Worm (Caenorhabditis elegans) whole organism, L1 larva: ENCODE measurements around the gene sox-2.

ENCODE experiments used
- C04F5.9 ChIP-seq: sonication (generic microtip); optimal IDR thresholded peaks from 2 replicates; lab custom pipeline; 2016; ENCODE audit warnings: missing genetic modification characterization, missing compliant biosample characterization
- C16A3.4 ChIP-seq: fragments of 150-350 bp; optimal IDR thresholded peaks from 2 replicates; lab custom pipeline; 2014; ENCODE audit warnings: missing biosample characterization, missing genetic modification characterization
- Y116A8C.19 ChIP-seq: sonication (generic microtip); optimal IDR thresholded peaks from 2 replicates; lab custom pipeline; 2016; ENCODE audit warnings: missing compliant biosample characterization, missing genetic modification characterization, borderline replicate concordance
- ceh-8 ChIP-seq: fragments of 200-800 bp; sonication (Bioruptor generic); optimal IDR thresholded peaks from 2 replicates; lab custom pipeline; 2018; ENCODE audit warnings: mild to moderate bottlenecking, missing genetic modification characterization, moderate library complexity, missing compliant biosample characterization
- ceh-82 ChIP-seq, 3 experiments: fragments of 150-350 bp in 1 of 3; sonication (generic microtip) in 2 of 3; optimal IDR thresholded peaks; 2 replicates each; lab custom pipeline; 2014 to 2017; ENCODE audit warnings: missing biosample characterization in 3 of 3, missing genetic modification characterization in 3 of 3
- ceh-88 ChIP-seq: fragments of 200-800 bp; sonication (Bioruptor generic); IDR thresholded peaks from 2 replicates; pipeline ENCODE4 v1.3.6; 2022; ENCODE audit warnings: missing genetic modification characterization, missing compliant biosample characterization
- dsc-1 ChIP-seq: sonication (generic microtip); optimal IDR thresholded peaks from 2 replicates; lab custom pipeline; 2016; ENCODE audit warnings: mild to moderate bottlenecking, missing genetic modification characterization, missing compliant biosample characterization
- egl-13 ChIP-seq: sonication (generic microtip); optimal IDR thresholded peaks from 2 replicates; lab custom pipeline; 2016; ENCODE audit warnings: missing genotype, missing genetic modification reagents, missing genetic modification characterization, missing compliant biosample characterization
- egl-27 ChIP-seq, 2 experiments: fragments of 150-350 bp in 1 of 2; sonication (generic microtip); optimal IDR thresholded peaks; 3 replicates each; lab custom pipeline; 2017 to 2018; ENCODE audit warnings: missing biosample characterization in 2 of 2, missing genetic modification characterization in 2 of 2, missing genetic modification reagents in 2 of 2
- elt-2 ChIP-seq: sonication (generic microtip); optimal IDR thresholded peaks from 2 replicates; lab custom pipeline; 2016; ENCODE audit warnings: missing genetic modification characterization, mild to moderate bottlenecking, inconsistent platforms, missing compliant biosample characterization, missing genetic modification reagents
- fkh-10 ChIP-seq: sonication (generic microtip); optimal IDR thresholded peaks from 2 replicates; lab custom pipeline; 2017; ENCODE audit warnings: missing biosample characterization, missing genetic modification reagents, missing genetic modification characterization
- fkh-4 ChIP-seq: sonication (generic microtip); optimal IDR thresholded peaks from 2 replicates; lab custom pipeline; 2016; ENCODE audit warnings: missing compliant biosample characterization, missing genetic modification characterization, borderline replicate concordance
- fkh-8 ChIP-seq: sonication (generic microtip); optimal IDR thresholded peaks from 2 replicates; lab custom pipeline; 2016; ENCODE audit warnings: mild to moderate bottlenecking, missing genetic modification characterization, missing compliant biosample characterization
- fos-1 ChIP-seq: fragments of 150-350 bp; optimal IDR thresholded peaks from 2 replicates; lab custom pipeline; 2014; ENCODE audit warnings: missing biosample characterization, missing genetic modification characterization
- hlh-4 ChIP-seq: sonication (generic microtip); optimal IDR thresholded peaks from 2 replicates; lab custom pipeline; 2016; ENCODE audit warnings: mild to moderate bottlenecking, missing genetic modification characterization, missing compliant biosample characterization
- isw-1 ChIP-seq: fragments of 200-800 bp; sonication (Bioruptor generic); IDR thresholded peaks from 2 replicates; pipeline ENCODE4 v1.3.6; 2022; ENCODE audit warnings: missing genetic modification characterization, missing compliant biosample characterization
- jun-1 ChIP-seq: fragments of 150-350 bp; optimal IDR thresholded peaks from 2 replicates; lab custom pipeline; 2014; ENCODE audit warnings: missing biosample characterization, missing genetic modification reagents, missing genetic modification characterization
- lin-13 ChIP-seq: fragments of 150-350 bp; optimal IDR thresholded peaks from 2 replicates; lab custom pipeline; 2014; ENCODE audit warnings: missing biosample characterization, missing genetic modification reagents, missing genetic modification characterization
- lin-14 ChIP-seq: fragments of 200-800 bp; sonication (Bioruptor generic); optimal IDR thresholded peaks from 2 replicates; lab custom pipeline; 2018; ENCODE audit warnings: mild to moderate bottlenecking, missing genetic modification characterization, moderate library complexity, missing compliant biosample characterization
- lin-35 ChIP-seq, 2 experiments: fragments of 150-350 bp; optimal IDR thresholded peaks; 2 replicates each; lab custom pipeline; 2014; ENCODE audit warnings: missing biosample characterization in 2 of 2, missing genetic modification characterization in 2 of 2, missing genetic modification reagents in 2 of 2
- lin-39 ChIP-seq: fragments of 150-350 bp; optimal IDR thresholded peaks from 2 replicates; lab custom pipeline; 2014; ENCODE audit warnings: missing biosample characterization, missing genetic modification reagents, missing genetic modification characterization
- lsy-2 ChIP-seq, 2 experiments: fragments of 150-350 bp; optimal IDR thresholded peaks; 2 replicates each; lab custom pipeline; 2014; ENCODE audit warnings: missing biosample characterization in 2 of 2, missing genetic modification characterization in 2 of 2
- mdl-1 ChIP-seq, 2 experiments: fragments of 150-350 bp; optimal IDR thresholded peaks; 2 replicates each; lab custom pipeline; 2014 to 2017; ENCODE audit warnings: missing biosample characterization in 2 of 2, missing genetic modification characterization in 2 of 2, inconsistent platforms in 1 of 2
- nhr-11 ChIP-seq: fragments of 150-350 bp; optimal IDR thresholded peaks from 2 replicates; lab custom pipeline; 2014; ENCODE audit warnings: missing biosample characterization, missing genetic modification characterization
- nhr-20 ChIP-seq: sonication (generic microtip); optimal IDR thresholded peaks from 2 replicates; lab custom pipeline; 2016; ENCODE audit warnings: mild to moderate bottlenecking, missing genetic modification characterization, missing compliant biosample characterization
- nhr-47 ChIP-seq: sonication (generic microtip); optimal IDR thresholded peaks from 2 replicates; lab custom pipeline; 2016; ENCODE audit warnings: mild to moderate bottlenecking, missing genetic modification characterization, moderate library complexity, missing compliant biosample characterization
- nhr-71 ChIP-seq: sonication (generic microtip); optimal IDR thresholded peaks from 2 replicates; lab custom pipeline; 2016; ENCODE audit warnings: mild to moderate bottlenecking, missing genetic modification characterization, moderate library complexity, missing compliant biosample characterization
- nhr-76 ChIP-seq: sonication (generic microtip); optimal IDR thresholded peaks from 2 replicates; lab custom pipeline; 2017; ENCODE audit warnings: missing biosample characterization, missing genetic modification characterization
- nhr-77 ChIP-seq: fragments of 150-350 bp; optimal IDR thresholded peaks from 2 replicates; lab custom pipeline; 2014; ENCODE audit warnings: missing biosample characterization, missing genetic modification characterization
- nhr-84 ChIP-seq: sonication (generic microtip); optimal IDR thresholded peaks from 2 replicates; lab custom pipeline; 2017; ENCODE audit warnings: missing biosample characterization, missing genetic modification characterization
- pag-3 ChIP-seq: sonication (generic microtip); optimal IDR thresholded peaks from 2 replicates; lab custom pipeline; 2017; ENCODE audit warnings: missing genetic modification characterization, mild to moderate bottlenecking, missing compliant biosample characterization, antibody characterized with exemption, borderline replicate concordance; ENCODE audit not compliant: insufficient read depth
- rnt-1 ChIP-seq: sonication (generic microtip); optimal IDR thresholded peaks from 2 replicates; lab custom pipeline; 2016; ENCODE audit warnings: mild to moderate bottlenecking, missing genetic modification characterization, moderate library complexity, missing compliant biosample characterization
- skn-1 ChIP-seq: fragments of 150-350 bp; optimal IDR thresholded peaks from 2 replicates; lab custom pipeline; 2014; ENCODE audit warnings: missing biosample characterization, missing genetic modification characterization
- snpc-4 ChIP-seq: fragments of 150-350 bp; optimal IDR thresholded peaks from 2 replicates; lab custom pipeline; 2014; ENCODE audit warnings: missing biosample characterization, missing genetic modification characterization
- sox-4 ChIP-seq: sonication (generic microtip); optimal IDR thresholded peaks from 2 replicates; lab custom pipeline; 2016; ENCODE audit warnings: missing genetic modification characterization, missing compliant biosample characterization
- tlp-1 ChIP-seq: fragments of 150-350 bp; optimal IDR thresholded peaks from 2 replicates; lab custom pipeline; 2014; ENCODE audit warnings: missing biosample characterization, missing genetic modification characterization
- unc-30 ChIP-seq: sonication (generic microtip); optimal IDR thresholded peaks from 2 replicates; lab custom pipeline; 2017; ENCODE audit warnings: missing biosample characterization, missing genetic modification characterization
- unc-62 ChIP-seq: fragments of 150-350 bp; optimal IDR thresholded peaks from 2 replicates; lab custom pipeline; 2014; ENCODE audit warnings: missing biosample characterization, missing genetic modification reagents, missing genetic modification characterization
- unc-86 ChIP-seq: sonication (generic microtip); optimal IDR thresholded peaks from 2 replicates; lab custom pipeline; 2016; ENCODE audit warnings: missing genetic modification characterization, missing compliant biosample characterization
- unc-98 ChIP-seq: fragments of 200-800 bp; sonication (Bioruptor generic); IDR thresholded peaks from 2 replicates; pipeline ENCODE4 v1.3.6; 2022; ENCODE audit warnings: missing genetic modification characterization, missing compliant biosample characterization
- vab-15 ChIP-seq: sonication (generic microtip); optimal IDR thresholded peaks from 2 replicates; lab custom pipeline; 2017; ENCODE audit warnings: missing genotype, mild to moderate bottlenecking, missing genetic modification characterization, missing compliant biosample characterization
- zag-1 ChIP-seq: fragments of 150-350 bp; optimal IDR thresholded peaks from 2 replicates; lab custom pipeline; 2014; ENCODE audit warnings: missing biosample characterization, missing genetic modification characterization
- ztf-11 ChIP-seq, 2 experiments: sonication (generic microtip); optimal IDR thresholded peaks; 2 replicates each; lab custom pipeline; 2016 to 2017; ENCODE audit warnings: missing genetic modification characterization in 2 of 2, missing biosample characterization in 1 of 2, missing compliant biosample characterization in 1 of 2

sox-2 gene

ce11 chrX:7457154-7457674, 6.3 kb downstream of the sox-2 start:
- peak; percentile 23 for TF ChIP-seq lin-14 (GFP tag; lab: Kevin White, UChicago)
- peak; percentile 63 for TF ChIP-seq fkh-10 (GFP tag; lab: Kevin White, UChicago)
- peak; percentile 7 for TF ChIP-seq dsc-1 (tag; lab: Kevin White, UChicago)
- TF ChIP-seq lsy-2 (tag; optimal IDR thresholded peaks at IDR 0.05; lab: Kevin White, UChicago) = peak in 1 of 2 experiments; percentile 65
- no peak for TF ChIP-seq nhr-84 (tag; lab: Kevin White, UChicago)

ce11 chrX:7455960-7456359, 7.6 kb downstream of the sox-2 start:
- TF ChIP-seq dsc-1 (tag; lab: Kevin White, UChicago) (peak; percentile 15), sox-4 (tag; lab: Kevin White, UChicago) (no peak)

- TF ChIP-seq fkh-8 (tag; lab: Kevin White, UChicago) (no peak), unc-86 (no peak), zag-1 (tag; lab: Kevin White, UChicago) (no peak)
Observed at ce11 chrX:7452606-7453005, 10.9 kb downstream of the sox-2 start.

- no peak for TF ChIP-seq ztf-11 (tag; optimal IDR thresholded peaks at IDR 0.05; lab: Kevin White, UChicago)
- no peak for TF ChIP-seq mdl-1 (tag; optimal IDR thresholded peaks at IDR 0.05; lab: Kevin White, UChicago)
- TF ChIP-seq nhr-20 (tag; lab: Kevin White, UChicago) = no peak
- TF ChIP-seq egl-13 = no peak
- no peak for TF ChIP-seq jun-1 (tag; lab: Kevin White, UChicago)
- TF ChIP-seq skn-1 (tag; lab: Kevin White, UChicago) = no peak
- no peak for TF ChIP-seq nhr-11 (tag; lab: Kevin White, UChicago)
- TF ChIP-seq C04F5.9 = no peak
- TF ChIP-seq lin-13 = no peak
- no peak for TF ChIP-seq pag-3 (tag; lab: Kevin White, UChicago)
- TF ChIP-seq fos-1 (tag; lab: Kevin White, UChicago) = no peak
- TF ChIP-seq nhr-71 (tag; lab: Kevin White, UChicago) = peak; percentile 47
- peak; percentile 76 for TF ChIP-seq fkh-4 (tag; lab: Kevin White, UChicago)
- TF ChIP-seq unc-98 (GFP tag; lab: Robert Waterston, UW) = no peak
- TF ChIP-seq lin-35 (GFP tag; optimal IDR thresholded peaks at IDR 0.05; lab: Kevin White, UChicago) = no peak
- no peak for TF ChIP-seq isw-1 (GFP tag; lab: Robert Waterston, UW)
- TF ChIP-seq egl-27 (tag; optimal IDR thresholded peaks at IDR 0.05; lab: Kevin White, UChicago) = no peak
- no peak for TF ChIP-seq vab-15 (tag; lab: Kevin White, UChicago)
- TF ChIP-seq rnt-1 (tag; lab: Kevin White, UChicago) = no peak
- TF ChIP-seq lin-14 (GFP tag; lab: Kevin White, UChicago) = no peak
- TF ChIP-seq unc-30 = no peak
- TF ChIP-seq unc-62 (GFP tag; lab: Kevin White, UChicago) = no peak
- no peak for TF ChIP-seq lsy-2 (tag; optimal IDR thresholded peaks at IDR 0.05; lab: Kevin White, UChicago)
- TF ChIP-seq Y116A8C.19 (tag; lab: Kevin White, UChicago) = no peak
- TF ChIP-seq ceh-88 (GFP tag; lab: Robert Waterston, UW) = no peak
- TF ChIP-seq elt-2 = no peak
- TF ChIP-seq lin-39 (tag; lab: Kevin White, UChicago) = no peak
- no peak for TF ChIP-seq sox-4 (tag; lab: Kevin White, UChicago)
- TF ChIP-seq C16A3.4 (tag; lab: Kevin White, UChicago) = no peak
- TF ChIP-seq snpc-4 (tag; lab: Kevin White, UChicago) = no peak
- peak; percentile 96 for TF ChIP-seq hlh-4 (tag; lab: Kevin White, UChicago)
- TF ChIP-seq nhr-77 = no peak
- TF ChIP-seq ceh-8 (GFP tag; lab: Kevin White, UChicago) = no peak
- peak; percentile 36 for TF ChIP-seq fkh-8 (tag; lab: Kevin White, UChicago)
- no peak for TF ChIP-seq nhr-47 (tag; lab: Kevin White, UChicago)
- TF ChIP-seq dsc-1 (tag; lab: Kevin White, UChicago) = peak; percentile 90
- no peak for TF ChIP-seq ceh-82 (tag; optimal IDR thresholded peaks at IDR 0.05; lab: Kevin White, UChicago)
- TF ChIP-seq tlp-1 = no peak
- TF ChIP-seq nhr-76 (tag; lab: Kevin White, UChicago) = no peak
- TF ChIP-seq, all 84 proteins: peak for 5
Observed at ce11 chrX:7447340-7447739, 16.2 kb downstream of the sox-2 start.
